Fruit fly (Drosophila melanogaster) whole organism, embryonic: ENCODE data around the gene Reck.

Experiments
- CG11247 ChIP-seq: fragments of 200-800 bp; sonication (Bioruptor generic); IDR thresholded peaks from 2 replicates; pipeline ENCODE4 v1.3.6; 2022; ENCODE audit warnings: missing biosample characterization, missing genetic modification characterization
- CG12071 ChIP-seq: fragments of 200-800 bp; sonication (Bioruptor generic); optimal IDR thresholded peaks from 3 replicates; lab custom pipeline; 2018; ENCODE audit warnings: missing biosample characterization, mild to moderate bottlenecking, missing genetic modification characterization
- CG14014 ChIP-seq: fragments of 200-800 bp; sonication (Bioruptor generic); IDR thresholded peaks from 2 replicates; pipeline ENCODE4 v1.3.6; 2022; ENCODE audit warnings: missing biosample characterization, missing genetic modification characterization
- CG14965 ChIP-seq: fragments of 200-800 bp; sonication (Bioruptor generic); optimal IDR thresholded peaks from 2 replicates; lab custom pipeline; 2016; ENCODE audit warnings: missing biosample characterization, missing genetic modification characterization, borderline replicate concordance
- CG16779 ChIP-seq: fragments of 200-800 bp; sonication (Bioruptor generic); IDR thresholded peaks from 2 replicates; pipeline ENCODE4 v1.3.6; 2022; ENCODE audit warnings: missing biosample characterization, missing genetic modification characterization
- CG2129 ChIP-seq: fragments of 200-800 bp; sonication (Bioruptor generic); IDR thresholded peaks from 2 replicates; pipeline ENCODE4 v1.3.6; 2022; ENCODE audit warnings: missing biosample characterization, missing genetic modification characterization; ENCODE audit not compliant: partially characterized antibody
- CG2712 ChIP-seq: fragments of 200-800 bp; optimal IDR thresholded peaks from 3 replicates; lab custom pipeline; 2019; ENCODE audit warnings: missing biosample characterization, mild to moderate bottlenecking, missing genetic modification characterization, moderate library complexity
- CG32532 ChIP-seq: fragments of 200-800 bp; sonication (Bioruptor generic); IDR thresholded peaks from 2 replicates; pipeline ENCODE4 v1.3.6; 2022; ENCODE audit warnings: missing biosample characterization, missing genetic modification characterization
- CG33557 ChIP-seq: fragments of 200-800 bp; sonication (Bioruptor generic); optimal IDR thresholded peaks from 2 replicates; lab custom pipeline; 2019; ENCODE audit warnings: missing biosample characterization, mild to moderate bottlenecking, missing genetic modification characterization, moderate library complexity
- CG6765 ChIP-seq: fragments of 200-800 bp; sonication (Bioruptor generic); optimal IDR thresholded peaks from 3 replicates; lab custom pipeline; 2017; ENCODE audit warnings: missing biosample characterization, mild to moderate bottlenecking, missing genetic modification characterization
- CG6854 ChIP-seq: fragments of 200-800 bp; sonication (Bioruptor generic); optimal IDR thresholded peaks from 3 replicates; lab custom pipeline; 2017; ENCODE audit warnings: missing biosample characterization, mild to moderate bottlenecking, missing genetic modification characterization
- CG7987 ChIP-seq: fragments of 200-800 bp; sonication (Bioruptor generic); optimal IDR thresholded peaks from 2 replicates; lab custom pipeline; 2018; ENCODE audit warnings: missing biosample characterization, mild to moderate bottlenecking, missing genetic modification characterization, moderate library complexity
- CG8765 ChIP-seq: fragments of 200-800 bp; sonication (Bioruptor generic); IDR thresholded peaks from 2 replicates; pipeline ENCODE4 v1.3.6; 2022; ENCODE audit warnings: missing biosample characterization, missing genetic modification characterization
- CkIIα-i1 ChIP-seq: fragments of 200-800 bp; sonication (Bioruptor generic); IDR thresholded peaks from 2 replicates; pipeline ENCODE4 v1.3.6; 2022; ENCODE audit warnings: missing biosample characterization, missing genetic modification characterization
- Dip2 ChIP-seq: fragments of 200-800 bp; sonication (Bioruptor generic); IDR thresholded peaks from 2 replicates; pipeline ENCODE4 v1.3.6; 2022; ENCODE audit warnings: missing biosample characterization, missing genetic modification characterization
- Doc2 ChIP-seq: fragments of 200-800 bp; sonication (Bioruptor generic); IDR thresholded peaks from 2 replicates; pipeline ENCODE4 v1.3.6; 2022; ENCODE audit warnings: missing biosample characterization, missing genetic modification characterization
- Doc3 ChIP-seq: fragments of 200-800 bp; sonication (Bioruptor generic); IDR thresholded peaks from 3 replicates; pipeline ENCODE4 v1.3.6; 2022; ENCODE audit warnings: missing biosample characterization, missing genetic modification characterization; ENCODE audit not compliant: partially characterized antibody
- Dref ChIP-seq: fragments of 200-800 bp; sonication (Bioruptor generic); IDR thresholded peaks from 2 replicates; pipeline ENCODE4 v1.3.6; 2022; ENCODE audit warnings: missing biosample characterization, missing genetic modification characterization
- Eip74EF ChIP-seq, 2 experiments: fragments of 200-800 bp in 1 of 2; fragments of >200 bp in 1 of 2; sonication (Bioruptor generic) in 1 of 2; optimal IDR thresholded peaks; 2 replicates each; lab custom pipeline; 2017 to 2019; ENCODE audit warnings: missing biosample characterization in 2 of 2, missing genetic modification characterization in 2 of 2, mild to moderate bottlenecking in 1 of 2, moderate library complexity in 1 of 2
- H2.0 ChIP-seq: fragments of 200-800 bp; sonication (Bioruptor generic); IDR thresholded peaks from 2 replicates; pipeline ENCODE4 v1.3.6; 2022; ENCODE audit warnings: missing biosample characterization, missing genetic modification characterization
- HLH3B ChIP-seq: fragments of 200-800 bp; sonication (Bioruptor generic); IDR thresholded peaks from 2 replicates; pipeline ENCODE4 v1.3.6; 2022; ENCODE audit warnings: missing biosample characterization, missing genetic modification characterization
- Hr78 ChIP-seq, 2 experiments: fragments of 200-800 bp in 1 of 2; fragments of >200 bp in 1 of 2; sonication (Bioruptor generic) in 1 of 2; optimal IDR thresholded peaks; 2 replicates each; lab custom pipeline; 2017 to 2019; ENCODE audit warnings: missing biosample characterization in 2 of 2, missing genetic modification characterization in 2 of 2, mild to moderate bottlenecking in 1 of 2, moderate library complexity in 1 of 2
- Lim3 ChIP-seq: fragments of 200-800 bp; sonication (Bioruptor generic); IDR thresholded peaks from 2 replicates; pipeline ENCODE4 v1.3.6; 2022; ENCODE audit warnings: missing biosample characterization, missing genetic modification characterization
- MESR4 ChIP-seq: fragments of 200-800 bp; sonication (Bioruptor generic); optimal IDR thresholded peaks from 2 replicates; lab custom pipeline; 2018; ENCODE audit warnings: missing biosample characterization, mild to moderate bottlenecking, missing genetic modification characterization, moderate library complexity
- Nf-YA ChIP-seq: fragments of 200-800 bp; sonication (Bioruptor generic); IDR thresholded peaks from 2 replicates; pipeline ENCODE4 v1.3.6; 2022; ENCODE audit warnings: missing biosample characterization, missing genetic modification characterization
- Nf-YB ChIP-seq: fragments of 200-800 bp; sonication (Bioruptor generic); optimal IDR thresholded peaks from 3 replicates; lab custom pipeline; 2019; ENCODE audit warnings: missing biosample characterization, mild to moderate bottlenecking, missing genetic modification characterization, moderate library complexity
- NfI ChIP-seq: fragments of 200-800 bp; sonication (Bioruptor generic); optimal IDR thresholded peaks from 3 replicates; lab custom pipeline; 2018; ENCODE audit warnings: missing biosample characterization, mild to moderate bottlenecking, missing genetic modification characterization, moderate library complexity
- Sin3A ChIP-seq: fragments of >200 bp; optimal IDR thresholded peaks from 2 replicates; lab custom pipeline; 2018
- Sox100B ChIP-seq: fragments of 200-800 bp; sonication (Bioruptor generic); optimal IDR thresholded peaks from 3 replicates; lab custom pipeline; 2018; ENCODE audit warnings: missing biosample characterization, mild to moderate bottlenecking, missing genetic modification characterization
- Xrp1 ChIP-seq: fragments of 200-800 bp; sonication (Bioruptor generic); IDR thresholded peaks from 2 replicates; pipeline ENCODE4 v1.3.6; 2022; ENCODE audit warnings: missing biosample characterization, missing genetic modification characterization
- cad ChIP-seq: fragments of >200 bp; optimal IDR thresholded peaks from 2 replicates; lab custom pipeline; 2017; ENCODE audit warnings: missing biosample characterization, missing genetic modification characterization
- chm ChIP-seq: fragments of 200-800 bp; sonication (Bioruptor generic); IDR thresholded peaks from 2 replicates; pipeline ENCODE4 v1.3.6; 2022; ENCODE audit warnings: missing biosample characterization, missing genetic modification characterization
- crp ChIP-seq, 2 experiments: fragments of 200-800 bp; sonication (Bioruptor generic); optimal IDR thresholded peaks; 2 replicates in 1 of 2; 3 replicates in 1 of 2; lab custom pipeline; 2017; ENCODE audit warnings: missing biosample characterization in 2 of 2, missing genetic modification characterization in 2 of 2, mild to moderate bottlenecking in 1 of 2, moderate library complexity in 1 of 2
- dmrt99B ChIP-seq: fragments of 200-800 bp; sonication (Bioruptor generic); optimal IDR thresholded peaks from 2 replicates; lab custom pipeline; 2018; ENCODE audit warnings: missing biosample characterization, mild to moderate bottlenecking, missing genetic modification characterization, moderate library complexity
- ems ChIP-seq: fragments of 200-800 bp; sonication (Bioruptor generic); optimal IDR thresholded peaks from 3 replicates; lab custom pipeline; 2016; ENCODE audit warnings: missing biosample characterization, missing genetic modification characterization
- en ChIP-seq: fragments of 200-800 bp; sonication (Bioruptor generic); optimal IDR thresholded peaks from 2 replicates; lab custom pipeline; 2016; ENCODE audit warnings: missing biosample characterization, missing genetic modification characterization
- gce ChIP-seq: fragments of 200-800 bp; sonication (Bioruptor generic); IDR thresholded peaks from 3 replicates; pipeline ENCODE4 v1.3.6; 2022; ENCODE audit warnings: missing biosample characterization, missing genetic modification characterization
- gem ChIP-seq: fragments of 200-800 bp; sonication (Bioruptor generic); optimal IDR thresholded peaks from 2 replicates; lab custom pipeline; 2019; ENCODE audit warnings: missing biosample characterization, mild to moderate bottlenecking, missing genetic modification characterization, moderate library complexity
- gsb ChIP-seq: fragments of 200-800 bp; sonication (Bioruptor generic); IDR thresholded peaks from 2 replicates; pipeline ENCODE4 v1.3.6; 2022; ENCODE audit warnings: missing biosample characterization, missing genetic modification characterization
- her ChIP-seq: fragments of 200-800 bp; sonication (Bioruptor generic); optimal IDR thresholded peaks from 2 replicates; lab custom pipeline; 2016; ENCODE audit warnings: missing biosample characterization, missing genetic modification characterization
- ken ChIP-seq: fragments of 200-800 bp; sonication (Bioruptor generic); IDR thresholded peaks from 3 replicates; pipeline ENCODE4 v1.3.6; 2022; ENCODE audit warnings: missing biosample characterization, missing genetic modification characterization
- mam ChIP-seq: fragments of 200-800 bp; sonication (Bioruptor generic); optimal IDR thresholded peaks from 3 replicates; lab custom pipeline; 2016; ENCODE audit warnings: missing biosample characterization, missing genetic modification characterization
- pan ChIP-seq, 4 experiments: fragments of >200 bp in 3 of 4; fragments of 200-800 bp in 1 of 4; sonication (Bioruptor generic) in 1 of 4; optimal IDR thresholded peaks in 3 of 4; IDR thresholded peaks in 1 of 4; 2 replicates each; pipeline versions ENCODE4 v1.3.6 to Lab custom; 2017 to 2022; ENCODE audit warnings: missing biosample characterization in 2 of 4, missing genetic modification characterization in 2 of 4, mixed read lengths in 1 of 4
- pros ChIP-seq: fragments of 200-800 bp; sonication (Bioruptor generic); optimal IDR thresholded peaks from 3 replicates; lab custom pipeline; 2019; ENCODE audit warnings: missing biosample characterization, mild to moderate bottlenecking, missing genetic modification characterization, moderate library complexity
- pum ChIP-seq: fragments of 200-800 bp; sonication (Bioruptor generic); optimal IDR thresholded peaks from 2 replicates; lab custom pipeline; 2016; ENCODE audit warnings: missing biosample characterization, missing genetic modification characterization
- row ChIP-seq: fragments of 200-800 bp; sonication (Bioruptor generic); IDR thresholded peaks from 3 replicates; pipeline ENCODE4 v1.3.6; 2022; ENCODE audit warnings: missing biosample characterization, missing genetic modification characterization
- sc ChIP-seq, 3 experiments: fragments of >200 bp in 2 of 3; fragments of 200-800 bp in 1 of 3; sonication (Bioruptor generic) in 1 of 3; optimal IDR thresholded peaks; 2 replicates in 2 of 3; 3 replicates in 1 of 3; lab custom pipeline; 2017; ENCODE audit warnings: mild to moderate bottlenecking in 1 of 3, missing biosample characterization in 1 of 3, missing genetic modification characterization in 1 of 3, missing genetic modification reagents in 1 of 3
- sens ChIP-seq: fragments of 200-800 bp; sonication (Bioruptor generic); peaks from one replicate; lab custom pipeline; 2016; ENCODE audit warnings: missing biosample characterization, missing genetic modification characterization
- tx ChIP-seq: fragments of 200-800 bp; sonication (Bioruptor generic); optimal IDR thresholded peaks from 2 replicates; lab custom pipeline; 2016; ENCODE audit warnings: missing biosample characterization, missing genetic modification characterization
- vvl ChIP-seq: fragments of 200-800 bp; sonication (Bioruptor generic); IDR thresholded peaks from 2 replicates; pipeline ENCODE4 v1.3.6; 2022; ENCODE audit warnings: missing biosample characterization, missing genetic modification characterization

Gene Reck

DNA sequence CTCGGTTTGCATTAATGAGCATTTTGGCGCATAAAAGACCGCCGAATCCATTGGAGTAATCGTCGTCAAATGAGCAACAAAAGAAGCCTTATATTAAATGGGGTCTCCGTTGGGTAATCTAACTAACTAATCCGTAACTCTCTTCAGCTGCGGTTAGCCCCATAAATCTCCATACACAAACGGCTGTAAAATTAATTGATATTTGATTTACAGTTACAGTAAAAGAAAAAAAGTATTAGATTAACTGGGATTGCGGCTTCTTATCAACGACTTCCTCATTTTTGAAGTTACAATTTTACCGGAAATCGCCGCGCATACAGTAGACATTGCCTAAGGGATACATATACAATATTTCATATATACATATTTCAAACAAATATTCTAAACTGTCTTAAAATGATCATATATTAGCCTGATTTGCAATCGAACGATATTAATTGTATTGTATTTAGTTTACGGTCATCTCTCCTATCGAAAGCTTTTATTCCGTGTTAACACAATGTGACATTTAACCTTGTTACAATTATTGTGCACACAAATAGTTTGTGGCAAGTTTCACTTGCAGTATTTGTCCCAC, 27.4 kb downstream of the Reck start (continued):
- no peak for TF ChIP-seq CG11247
- no peak for TF ChIP-seq cad (GFP tag; lab: Kevin White, UChicago)
- no peak for TF ChIP-seq H2.0
- TF ChIP-seq CG32532, result no peak
- no peak for TF ChIP-seq en
- no peak for TF ChIP-seq pan (optimal IDR thresholded peaks at IDR 0.05; lab: Kevin White, UChicago)
- TF ChIP-seq pan (GFP tag; optimal IDR thresholded peaks at IDR 0.05 in 1 of 2, IDR thresholded peaks at IDR 0.05 in 1 of 2), result peak in 1 of 2 experiments; percentile 23
- peak; percentile 56; the same call in 1 of the 2 replicates for TF ChIP-seq vvl (GFP tag; lab: Robert Waterston, UW)
- TF ChIP-seq Xrp1, result no peak
- no peak for TF ChIP-seq Dip2 (GFP tag; lab: Robert Waterston, UW)
- no peak for TF ChIP-seq CG12071 (GFP tag; lab: Kevin White, UChicago)
- no peak for TF ChIP-seq ken (GFP tag; lab: Robert Waterston, UW)
- TF ChIP-seq pum (GFP tag; lab: Kevin White, UChicago), result no peak
- TF ChIP-seq gsb (GFP tag; lab: Robert Waterston, UW), result no peak
- TF ChIP-seq crp (GFP tag; optimal IDR thresholded peaks at IDR 0.05; lab: Kevin White, UChicago), result no peak
- TF ChIP-seq pros (GFP tag; lab: Kevin White, UChicago), result no peak
- no peak for TF ChIP-seq Doc3 (GFP tag; lab: Robert Waterston, UW)
- TF ChIP-seq mam (GFP tag; lab: Kevin White, UChicago), result no peak
- no peak for TF ChIP-seq CG33557 (GFP tag; lab: Kevin White, UChicago)
- no peak for TF ChIP-seq CG14965 (GFP tag; lab: Kevin White, UChicago)
- TF ChIP-seq CG2129 (GFP tag; lab: Robert Waterston, UW), result no peak
- TF ChIP-seq CG6765 (GFP tag; lab: Kevin White, UChicago), result no peak
- TF ChIP-seq Eip74EF (GFP tag; optimal IDR thresholded peaks at IDR 0.05; lab: Kevin White, UChicago), result peak in 1 of 2 experiments; percentile 46
- no peak for TF ChIP-seq CG16779 (GFP tag; lab: Robert Waterston, UW)
- 0 out of 3 replicates have a peak, but pooled peaks have one; percentile 17 for TF ChIP-seq row (GFP tag; lab: Robert Waterston, UW)
- TF ChIP-seq chm, result no peak
- peak in 1 of 2 experiments; percentile 87 for TF ChIP-seq Hr78 (GFP tag; optimal IDR thresholded peaks at IDR 0.05; lab: Kevin White, UChicago)
- TF ChIP-seq Doc2 (GFP tag; lab: Robert Waterston, UW), result no peak
- TF ChIP-seq gce (GFP tag; lab: Robert Waterston, UW), result no peak
- no peak for TF ChIP-seq Nf-YA
- TF ChIP-seq dmrt99B (tag; lab: Kevin White, UChicago), result peak; percentile 33
- no peak for TF ChIP-seq sc (optimal IDR thresholded peaks at IDR 0.05; lab: Kevin White, UChicago)
- no peak for TF ChIP-seq sc (GFP tag; optimal IDR thresholded peaks at IDR 0.05; lab: Kevin White, UChicago)
- TF ChIP-seq her, result no peak
- TF ChIP-seq gem (tag; lab: Kevin White, UChicago), result peak; percentile 27
- TF ChIP-seq ems (GFP tag; lab: Kevin White, UChicago), result no peak
- peak; percentile 2 for TF ChIP-seq CG2712
- no peak for TF ChIP-seq CG14014 (GFP tag; lab: Robert Waterston, UW)
- TF ChIP-seq Sox100B, result no peak
- TF ChIP-seq sens (GFP tag; lab: Kevin White, UChicago), result peak; percentile 29
- no peak for TF ChIP-seq Dref (GFP tag; lab: Robert Waterston, UW)
- no peak for TF ChIP-seq CG6854 (GFP tag; lab: Kevin White, UChicago)
- no peak for TF ChIP-seq MESR4
- no peak for TF ChIP-seq CkIIα-i1
- no peak for TF ChIP-seq Lim3 (GFP tag; lab: Robert Waterston, UW)
- TF ChIP-seq CG8765 (GFP tag; lab: Robert Waterston, UW), result no peak
- TF ChIP-seq HLH3B (GFP tag; lab: Robert Waterston, UW), result no peak
- no peak for TF ChIP-seq CG7987 (GFP tag; lab: Kevin White, UChicago)
- no peak for TF ChIP-seq tx
- TF ChIP-seq NfI, result no peak
- TF ChIP-seq Nf-YB (GFP tag; lab: Kevin White, UChicago), result no peak
- TF ChIP-seq Sin3A, result no peak
